Worm (Caenorhabditis elegans): ENCODE data around the gene T12A2.21.

Gene T12A2.21

ce11 chrIII:6236649-6237048 lies at the start of gene T12A2.21:
Gene T12A2.21 (minus strand): TSS chrIII:6236749.
- no peak for TF ChIP-seq ztf-11 (tag; optimal IDR thresholded peaks at IDR 0.05)
- no peak for TF ChIP-seq nhr-25 (tag; optimal IDR thresholded peaks at IDR 0.05)
- no peak for TF ChIP-seq C34F6.9 (tag; optimal IDR thresholded peaks at IDR 0.05)
- TF ChIP-seq skn-1 (tag; optimal IDR thresholded peaks at IDR 0.05): no peak
- no peak for TF ChIP-seq gmeb-1 (tag; optimal IDR thresholded peaks at IDR 0.05)
- no peak for TF ChIP-seq unc-62 (GFP tag; optimal IDR thresholded peaks at IDR 0.05)
- TF ChIP-seq nhr-6 (tag; optimal IDR thresholded peaks at IDR 0.05): no peak
- TF ChIP-seq crh-2 (tag; optimal IDR thresholded peaks at IDR 0.05): no peak

- TF ChIP-seq fos-1 (tag; optimal IDR thresholded peaks at IDR 0.05) (no peak), mdl-1 (tag; optimal IDR thresholded peaks at IDR 0.05) (no peak), alr-1 (tag; optimal IDR thresholded peaks at IDR 0.05) (no peak), dmd-4 (tag; optimal IDR thresholded peaks at IDR 0.05) (no peak), nhr-25 (tag; optimal IDR thresholded peaks at IDR 0.05) (no peak), aly-2 (tag; optimal IDR thresholded peaks at IDR 0.05) (no peak), nhr-237 (tag; optimal IDR thresholded peaks at IDR 0.05) (no peak), zag-1 (tag; optimal IDR thresholded peaks at IDR 0.05) (no peak)
Measured at ce11 chrIII:6285890-6286289, 49.3 kb upstream of the T12A2.21 start, which contains the start of gene gadr-3. Gene gadr-3 (minus strand): TSS chrIII:6285990.

ce11 chrIII:6283024-6283423 lies 46.5 kb upstream of the T12A2.21 start:
- no peak for TF ChIP-seq sma-3 (GFP tag; optimal IDR thresholded peaks at IDR 0.05)
- no peak for TF ChIP-seq ztf-4 (tag; optimal IDR thresholded peaks at IDR 0.05)
- no peak for TF ChIP-seq nhr-237 (tag; optimal IDR thresholded peaks at IDR 0.05)
- no peak for TF ChIP-seq fos-1 (tag; optimal IDR thresholded peaks at IDR 0.05)
- TF ChIP-seq C34F6.9 (tag; optimal IDR thresholded peaks at IDR 0.05): no peak

ce11 chrIII:6280070-6280596 lies 43.6 kb upstream of the T12A2.21 start, which contains the start of gene hmg-1.2:
Gene hmg-1.2 (plus strand): TSS chrIII:6280380.
- TF ChIP-seq mbf-1 (tag; optimal IDR thresholded peaks at IDR 0.05) (no peak), nhr-11 (tag; optimal IDR thresholded peaks at IDR 0.05) (no peak), sem-4 (tag; optimal IDR thresholded peaks at IDR 0.05) (peak; percentile 65), sma-9 (GFP tag; optimal IDR thresholded peaks at IDR 0.05) (peak; percentile 92), sma-9 (tag; optimal IDR thresholded peaks at IDR 0.05) (no peak), nhr-77 (tag; optimal IDR thresholded peaks at IDR 0.05) (no peak), peb-1 (tag; optimal IDR thresholded peaks at IDR 0.05) (no peak), ceh-16 (tag; optimal IDR thresholded peaks at IDR 0.05) (peak; percentile 64), Y55F3AM.14 (GFP tag; optimal IDR thresholded peaks at IDR 0.05) (peak; percentile 67), ama-1 (optimal IDR thresholded peaks at IDR 0.05) (no peak), gmeb-1 (tag; optimal IDR thresholded peaks at IDR 0.05) (peak; percentile 60), nhr-25 (tag; optimal IDR thresholded peaks at IDR 0.05) (peak; percentile 83), ztf-11 (tag; optimal IDR thresholded peaks at IDR 0.05) (no peak), R02D3.7 (tag; optimal IDR thresholded peaks at IDR 0.05) (no peak), aly-2 (tag; optimal IDR thresholded peaks at IDR 0.05) (no peak), lin-11 (tag; optimal IDR thresholded peaks at IDR 0.05) (peak; percentile 43), C34F6.9 (tag; optimal IDR thresholded peaks at IDR 0.05) (peak; percentile 83), snpc-4 (tag; optimal IDR thresholded peaks at IDR 0.05) (peak; percentile 66), ztf-4 (tag; optimal IDR thresholded peaks at IDR 0.05) (peak; percentile 73), elt-3 (tag; optimal IDR thresholded peaks at IDR 0.05) (no peak), mab-5 (tag; optimal IDR thresholded peaks at IDR 0.05) (peak; percentile 43), unc-39 (tag; optimal IDR thresholded peaks at IDR 0.05) (no peak), unc-55 (GFP tag; optimal IDR thresholded peaks at IDR 0.05) (peak; percentile 82), lin-39 (tag; optimal IDR thresholded peaks at IDR 0.05) (no peak), lin-13 (GFP tag; optimal IDR thresholded peaks at IDR 0.05) (peak; percentile 54), nhr-6 (tag; optimal IDR thresholded peaks at IDR 0.05) (peak; percentile 87), F13H6.1 (tag; optimal IDR thresholded peaks at IDR 0.05) (peak; percentile 95), nhr-23 (tag; optimal IDR thresholded peaks at IDR 0.05) (no peak), ceh-82 (tag; optimal IDR thresholded peaks at IDR 0.05) (no peak), nhr-12 (tag; optimal IDR thresholded peaks at IDR 0.05) (no peak), sma-3 (GFP tag; optimal IDR thresholded peaks at IDR 0.05) (peak; percentile 74), alr-1 (tag; optimal IDR thresholded peaks at IDR 0.05) (peak; percentile 35), mdl-1 (tag; optimal IDR thresholded peaks at IDR 0.05) (peak; percentile 54 to 75), fos-1 (tag; optimal IDR thresholded peaks at IDR 0.05) (peak; percentile 68), unc-62 (GFP tag; optimal IDR thresholded peaks at IDR 0.05) (peak; percentile 44), nhr-21 (tag; optimal IDR thresholded peaks at IDR 0.05) (peak; percentile 89), skn-1 (tag; optimal IDR thresholded peaks at IDR 0.05) (no peak), nhr-10 (tag; optimal IDR thresholded peaks at IDR 0.05) (no peak), crh-2 (tag; optimal IDR thresholded peaks at IDR 0.05) (peak; percentile 83), egl-27 (tag; optimal IDR thresholded peaks at IDR 0.05) (peak; percentile 88), nhr-129 (tag; optimal IDR thresholded peaks at IDR 0.05) (peak; percentile 93), blmp-1 (tag; optimal IDR thresholded peaks at IDR 0.05; ENCODE audit: insufficient read depth) (peak; percentile 76), ZK546.5 (tag; optimal IDR thresholded peaks at IDR 0.05) (peak; percentile 5)
